Worm (Caenorhabditis elegans): Measurements from ENCODE around the gene K10H10.12.

DNA sequence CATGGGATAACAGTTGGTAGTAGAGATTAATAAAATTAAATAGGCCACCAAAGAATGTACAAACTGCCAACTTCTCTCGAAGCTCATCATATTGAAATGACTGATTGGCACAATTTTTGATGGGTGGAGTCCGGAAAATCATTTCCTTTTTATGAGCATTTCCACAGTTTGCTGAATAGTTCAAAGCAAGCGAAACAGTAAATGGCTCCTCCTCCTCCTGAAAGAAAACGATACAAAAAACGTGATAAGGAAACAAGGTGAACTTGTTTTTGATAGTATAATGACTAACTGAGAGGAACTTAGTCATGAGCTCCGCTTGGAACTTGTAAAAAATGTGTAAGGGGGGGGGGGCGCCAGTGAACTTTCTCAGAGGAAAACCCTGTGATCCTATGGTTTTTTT, 8.9 kb upstream of the K10H10.12 start, which contains the start of gene K10H10.9:
- TF ChIP-seq elt-2 (tag; optimal IDR thresholded peaks at IDR 0.05) (no peak), lin-13 (GFP tag; optimal IDR thresholded peaks at IDR 0.05) (no peak)
